Fruit fly (Drosophila melanogaster): ENCODE data around the gene Tctp.

The Tctp gene

dm6 chr3R:11178300-11178699 lies 31.7 kb upstream of the Tctp start:
- TF ChIP-seq CG16779 (tag; optimal IDR thresholded peaks at IDR 0.05) (no peak), fkh (GFP tag; optimal IDR thresholded peaks at IDR 0.05) (peak; percentile 47)

- no peak for TF ChIP-seq CG6808 (GFP tag; optimal IDR thresholded peaks at IDR 0.05)
- no peak for TF ChIP-seq CG3032 (tag; optimal IDR thresholded peaks at IDR 0.05)
- TF ChIP-seq vri (GFP tag; optimal IDR thresholded peaks at IDR 0.05), result no peak
- TF ChIP-seq CG34406 (GFP tag; optimal IDR thresholded peaks at IDR 0.05), result no peak
- no peak for TF ChIP-seq CG1621 (tag; optimal IDR thresholded peaks at IDR 0.05)
- TF ChIP-seq fd85E (GFP tag; optimal IDR thresholded peaks at IDR 0.05), result no peak
- no peak for TF ChIP-seq CG16779 (tag; optimal IDR thresholded peaks at IDR 0.05)
- TF ChIP-seq CG11762 (GFP tag; optimal IDR thresholded peaks at IDR 0.05; ENCODE audit: insufficient read depth), result no peak
- TF ChIP-seq ss (GFP tag; optimal IDR thresholded peaks at IDR 0.05), result no peak
- no peak for TF ChIP-seq Hr4 (GFP tag; optimal IDR thresholded peaks at IDR 0.05)
- TF ChIP-seq CG6854 (GFP tag; optimal IDR thresholded peaks at IDR 0.05), result no peak
- no peak for TF ChIP-seq Gug (GFP tag; IDR thresholded peaks at IDR 0.05)
- TF ChIP-seq CG11294 (GFP tag; IDR thresholded peaks at IDR 0.05), result no peak
These were observed 14.3 kb upstream of the Tctp start, which contains the start of gene CG18577 for dm6 chr3R:11195792-11196191. TSS of gene CG18577 (plus strand) at chr3R:11196092.

dm6 chr3R:11196648-11197388 lies 13.2 kb upstream of the Tctp start:
- TF ChIP-seq Met (GFP tag; optimal IDR thresholded peaks at IDR 0.05) (peak; percentile 97), dac (GFP tag; optimal IDR thresholded peaks at IDR 0.05) (peak; percentile 97), CG4318 (GFP tag; optimal IDR thresholded peaks at IDR 0.05) (peak; percentile 100), CG9139 (GFP tag; optimal IDR thresholded peaks at IDR 0.05) (peak; percentile 99), CG6276 (GFP tag; optimal IDR thresholded peaks at IDR 0.05) (peak; percentile 99), salr (GFP tag; optimal IDR thresholded peaks at IDR 0.05) (peak; percentile 87 to 98), CG11902 (GFP tag; optimal IDR thresholded peaks at IDR 0.05) (peak; percentile 96), ss (GFP tag; optimal IDR thresholded peaks at IDR 0.05) (peak in 1 of 2 experiments; percentile 99), CG11294 (GFP tag; IDR thresholded peaks at IDR 0.05) (peak; percentile 98), CG7368 (GFP tag; optimal IDR thresholded peaks at IDR 0.05) (peak; percentile 93), vri (GFP tag; optimal IDR thresholded peaks at IDR 0.05) (peak; percentile 80), CG10631 (GFP tag; optimal IDR thresholded peaks at IDR 0.05) (peak; percentile 99), CG6792 (GFP tag; optimal IDR thresholded peaks at IDR 0.05) (peak; percentile 96), Lpt (GFP tag; optimal IDR thresholded peaks at IDR 0.05) (peak; percentile 98), CG31627 (GFP tag; optimal IDR thresholded peaks at IDR 0.05) (peak; percentile 95), Ets21C (GFP tag; optimal IDR thresholded peaks at IDR 0.05) (peak; percentile 86), CG3032 (tag; optimal IDR thresholded peaks at IDR 0.05) (peak; percentile 95), Eip93F (GFP tag; optimal IDR thresholded peaks at IDR 0.05) (peak; percentile 85), CG34406 (GFP tag; optimal IDR thresholded peaks at IDR 0.05) (peak; percentile 99), OdsH (GFP tag; optimal IDR thresholded peaks at IDR 0.05) (peak; percentile 98), fkh (GFP tag; optimal IDR thresholded peaks at IDR 0.05) (peak; percentile 73), Blimp-1 (GFP tag; optimal IDR thresholded peaks at IDR 0.05) (peak; percentile 100), eg (GFP tag; IDR thresholded peaks at IDR 0.05) (peak; percentile 98), Sox14 (GFP tag; optimal IDR thresholded peaks at IDR 0.05) (peak; percentile 96), pdm3 (GFP tag; optimal IDR thresholded peaks at IDR 0.05) (peak; percentile 97), fd85E (GFP tag; optimal IDR thresholded peaks at IDR 0.05) (peak; percentile 79), achi (GFP tag; optimal IDR thresholded peaks at IDR 0.05) (peak; percentile 99), Gug (GFP tag; IDR thresholded peaks at IDR 0.05) (peak; percentile 99), CG3919 (GFP tag; optimal IDR thresholded peaks at IDR 0.05) (peak; percentile 97), CG1621 (tag; optimal IDR thresholded peaks at IDR 0.05) (peak; percentile 89), CG10669 (GFP tag; optimal IDR thresholded peaks at IDR 0.05) (peak; percentile 96), svp (GFP tag) (peak; percentile 99), Eip75B (GFP tag; optimal IDR thresholded peaks at IDR 0.05) (peak; percentile 97), cyc (GFP tag; optimal IDR thresholded peaks at IDR 0.05) (peak; percentile 96), Hr39 (GFP tag; optimal IDR thresholded peaks at IDR 0.05) (peak; percentile 92), Smox (GFP tag; optimal IDR thresholded peaks at IDR 0.05) (peak; percentile 96), dsx (GFP tag; optimal IDR thresholded peaks at IDR 0.05; ENCODE audit: poor library complexity, severe bottlenecking) (peak; percentile 90), Hr38 (GFP tag; optimal IDR thresholded peaks at IDR 0.05) (no peak), Eip78C (GFP tag) (peak; percentile 100), net (GFP tag; optimal IDR thresholded peaks at IDR 0.05) (peak; percentile 96)
